Worm (Caenorhabditis elegans) whole organism, L4 larva: Measurements from ENCODE around the gene D1005.6.

Experiments
- aha-1 ChIP-seq: fragments of 150-350 bp; peaks from one replicate; lab custom pipeline; 2014; ENCODE audit warnings: missing biosample characterization, missing genetic modification characterization
- hlh-11 ChIP-seq: fragments of 200-800 bp; sonication (Bioruptor generic); optimal IDR thresholded peaks from 2 replicates; lab custom pipeline; 2018; ENCODE audit warnings: mild to moderate bottlenecking, missing genetic modification characterization, missing compliant biosample characterization
- lim-7 ChIP-seq: fragments of 200-800 bp; sonication (Bioruptor generic); IDR thresholded peaks from 2 replicates; pipeline ENCODE4 v1.3.6; 2022; ENCODE audit warnings: missing genetic modification characterization, missing compliant biosample characterization
- nhr-28 ChIP-seq: fragments of 150-350 bp; optimal IDR thresholded peaks from 2 replicates; lab custom pipeline; 2014; ENCODE audit warnings: missing biosample characterization, missing genetic modification characterization
- nhr-77 ChIP-seq: fragments of 150-350 bp; optimal IDR thresholded peaks from 2 replicates; lab custom pipeline; 2014; ENCODE audit warnings: missing biosample characterization, missing genetic modification characterization
- pqm-1 ChIP-seq: sonication (generic microtip); optimal IDR thresholded peaks from 2 replicates; lab custom pipeline; 2017; ENCODE audit warnings: missing biosample characterization, missing genetic modification characterization
- unc-62 ChIP-seq, 3 experiments: fragments of 150-350 bp in 1 of 3; sonication (generic microtip); optimal IDR thresholded peaks in 2 of 3; peaks in 1 of 3; 1 replicate in 1 of 3; 2 replicates in 2 of 3; lab custom pipeline; 2014 to 2017; ENCODE audit warnings: missing biosample characterization in 3 of 3, missing genetic modification characterization in 3 of 3, missing genetic modification reagents in 3 of 3, missing genotype in 1 of 3
- zip-2 ChIP-seq: fragments of 150-350 bp; optimal IDR thresholded peaks from 2 replicates; lab custom pipeline; 2014; ENCODE audit warnings: missing biosample characterization, missing genetic modification characterization

D1005.6 gene

ce11 chrX:1416776-1417354 lies 47.7 kb downstream of the D1005.6 start, which contains the start of the genes F19G12.4 and F19G12.8:
TSS of gene F19G12.4 (plus strand) at chrX:1417304.
TSS of gene F19G12.8 (plus strand) at chrX:1417320.
- TF ChIP-seq lim-7 (GFP tag; lab: Robert Waterston, UW) = no peak
- peak; percentile 83 for TF ChIP-seq pqm-1 (tag; lab: Kevin White, UChicago)
- TF ChIP-seq hlh-11 (tag; lab: Kevin White, UChicago) = no peak
- TF ChIP-seq nhr-28 (tag; lab: Kevin White, UChicago) = peak; percentile 48
- peak; percentile 88 for TF ChIP-seq aha-1 (tag; lab: Kevin White, UChicago)

- TF ChIP-seq zip-2 (tag; lab: Kevin White, UChicago) (no peak), nhr-77 (tag; lab: Kevin White, UChicago) (no peak), unc-62 (GFP tag; optimal IDR thresholded peaks at IDR 0.05 in 1 of 2; lab: Kevin White, UChicago) (peak in 1 of 2 experiments; percentile 38), unc-62 (tag; optimal IDR thresholded peaks at IDR 0.05; lab: Kevin White, UChicago) (no peak)
These were observed 51.8 kb downstream of the D1005.6 start, which contains the start of gene srh-19 for ce11 chrX:1412844-1413243. TSS of gene srh-19 (plus strand) at chrX:1413144.
